Fruit fly (Drosophila melanogaster) whole organism: ENCODE measurements around the gene CG6005.

Experiments used
- CG8478 ChIP-seq: fragments of >200 bp; optimal IDR thresholded peaks from 2 replicates; lab custom pipeline; 2018; ENCODE audit warnings: inconsistent platforms
- Dll ChIP-seq: fragments of >200 bp; optimal IDR thresholded peaks from 2 replicates; lab custom pipeline; 2017
- EcR ChIP-seq, 2 experiments: fragments of >200 bp; optimal IDR thresholded peaks; 2 replicates each; lab custom pipeline; 2017; ENCODE audit warnings: missing biosample characterization in 2 of 2, missing genetic modification characterization in 2 of 2, missing genetic modification reagents in 2 of 2
- pan ChIP-seq: fragments of >200 bp; optimal IDR thresholded peaks from 2 replicates; lab custom pipeline; 2017
- psq ChIP-seq: fragments of >200 bp; optimal IDR thresholded peaks from 2 replicates; lab custom pipeline; 2017
- usp ChIP-seq: fragments of >200 bp; optimal IDR thresholded peaks from 2 replicates; lab custom pipeline; 2017; ENCODE audit warnings: missing biosample characterization, missing genetic modification characterization, mixed read lengths

The CG6005 gene

dm6 chr3R:19059285-19059684 lies 35.5 kb upstream of the CG6005 start:
- no peak for TF ChIP-seq Dll (lab: Kevin White, UChicago)
- TF ChIP-seq usp (GFP tag; lab: Kevin White, UChicago), result no peak
- no peak for TF ChIP-seq EcR (GFP tag; optimal IDR thresholded peaks at IDR 0.05; lab: Kevin White, UChicago)
- TF ChIP-seq psq (lab: Kevin White, UChicago), result no peak
- no peak for TF ChIP-seq pan (lab: Kevin White, UChicago)
- TF ChIP-seq CG8478 (lab: Kevin White, UChicago), result no peak

- TF ChIP-seq pan (lab: Kevin White, UChicago), result no peak
- no peak for TF ChIP-seq CG8478 (lab: Kevin White, UChicago)
- no peak for TF ChIP-seq EcR (GFP tag; optimal IDR thresholded peaks at IDR 0.05; lab: Kevin White, UChicago)
- no peak for TF ChIP-seq Dll (lab: Kevin White, UChicago)
- TF ChIP-seq psq (lab: Kevin White, UChicago), result no peak
- no peak for TF ChIP-seq usp (GFP tag; lab: Kevin White, UChicago)
Observed at dm6 chr3R:19058384-19058783, 34.6 kb upstream of the CG6005 start.

- TF ChIP-seq usp (GFP tag; lab: Kevin White, UChicago) (no peak), psq (lab: Kevin White, UChicago) (no peak), EcR (GFP tag; optimal IDR thresholded peaks at IDR 0.05; lab: Kevin White, UChicago) (no peak), CG8478 (lab: Kevin White, UChicago) (no peak), pan (lab: Kevin White, UChicago) (no peak), Dll (lab: Kevin White, UChicago) (no peak)
Observed at dm6 chr3R:19056884-19057283, 33.1 kb upstream of the CG6005 start.

dm6 chr3R:19054839-19055238 lies 31.0 kb upstream of the CG6005 start:
- TF ChIP-seq psq (lab: Kevin White, UChicago) (no peak), EcR (GFP tag; optimal IDR thresholded peaks at IDR 0.05; lab: Kevin White, UChicago) (no peak), usp (GFP tag; lab: Kevin White, UChicago) (no peak), pan (lab: Kevin White, UChicago) (no peak), CG8478 (lab: Kevin White, UChicago) (no peak), Dll (lab: Kevin White, UChicago) (no peak)

- no peak for TF ChIP-seq Dll (lab: Kevin White, UChicago)
- TF ChIP-seq usp (GFP tag; lab: Kevin White, UChicago), result no peak
- no peak for TF ChIP-seq CG8478 (lab: Kevin White, UChicago)
- no peak for TF ChIP-seq EcR (GFP tag; optimal IDR thresholded peaks at IDR 0.05; lab: Kevin White, UChicago)
- TF ChIP-seq psq (lab: Kevin White, UChicago), result no peak
- no peak for TF ChIP-seq pan (lab: Kevin White, UChicago)
Observed at dm6 chr3R:19052475-19052874, 28.6 kb upstream of the CG6005 start.

DNA sequence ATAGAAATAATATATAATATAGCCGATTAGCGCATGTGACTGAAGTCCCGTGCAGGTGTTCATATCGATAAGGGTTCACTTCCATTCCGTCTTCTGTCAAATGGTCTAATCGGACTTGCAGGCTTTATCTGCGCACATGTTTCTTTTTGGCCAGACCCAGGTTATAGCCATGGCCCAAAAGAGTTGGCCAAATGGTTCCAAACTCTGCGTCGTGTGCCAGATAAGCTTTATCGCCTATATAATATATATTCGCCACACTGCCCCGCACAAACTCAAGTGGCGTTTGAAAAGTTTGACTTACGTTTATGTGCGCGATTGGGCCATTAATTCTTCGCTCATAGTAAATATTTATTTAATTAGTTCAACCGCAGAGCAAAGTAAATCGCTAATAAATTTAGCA lies 27.4 kb upstream of the CG6005 start:
- no peak for TF ChIP-seq usp (GFP tag; lab: Kevin White, UChicago)
- TF ChIP-seq EcR (GFP tag; optimal IDR thresholded peaks at IDR 0.05; lab: Kevin White, UChicago), result no peak
- no peak for TF ChIP-seq psq (lab: Kevin White, UChicago)
- TF ChIP-seq Dll (lab: Kevin White, UChicago), result no peak
- no peak for TF ChIP-seq CG8478 (lab: Kevin White, UChicago)
- no peak for TF ChIP-seq pan (lab: Kevin White, UChicago)

DNA sequence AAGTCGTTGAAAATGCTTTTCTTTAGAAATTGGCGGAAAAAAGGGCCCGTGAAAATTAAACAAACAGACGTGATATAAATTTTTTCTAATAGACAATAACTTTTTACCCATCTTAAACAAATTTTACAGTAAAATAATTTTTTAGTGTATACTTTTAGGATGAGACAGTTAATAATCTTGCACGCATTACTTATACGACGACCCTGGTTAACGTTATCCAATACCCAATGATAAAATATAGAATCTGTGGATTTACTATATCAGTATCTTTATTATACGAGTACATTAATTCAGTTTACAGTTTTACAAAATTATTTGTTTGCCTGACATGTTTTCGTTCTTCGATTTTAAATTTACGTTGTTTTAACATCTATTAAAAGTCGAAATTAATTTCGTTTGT lies 20.8 kb upstream of the CG6005 start:
- TF ChIP-seq EcR (GFP tag; optimal IDR thresholded peaks at IDR 0.05; lab: Kevin White, UChicago) (no peak), usp (GFP tag; lab: Kevin White, UChicago) (no peak), psq (lab: Kevin White, UChicago) (no peak), Dll (lab: Kevin White, UChicago) (no peak)

DNA sequence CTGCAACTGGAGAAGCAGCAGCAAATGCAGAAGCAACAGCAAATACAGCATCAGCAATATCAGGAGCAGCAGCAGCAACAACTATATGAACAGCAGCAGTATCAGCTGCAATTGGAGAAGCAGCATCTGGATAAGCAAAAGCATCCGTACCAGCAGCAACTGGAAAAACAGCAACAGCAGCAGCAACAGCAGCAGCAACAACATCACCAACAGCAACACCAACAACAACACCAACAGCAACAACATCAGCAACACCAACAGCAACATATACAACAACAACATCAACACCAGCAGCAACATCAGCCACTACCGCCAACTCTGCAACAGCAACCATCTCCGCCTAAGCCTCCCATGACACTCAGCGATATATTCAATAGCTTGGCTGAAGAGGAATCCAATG lies 16.9 kb upstream of the CG6005 start:
- TF ChIP-seq psq (lab: Kevin White, UChicago) (no peak), CG8478 (lab: Kevin White, UChicago) (no peak), pan (lab: Kevin White, UChicago) (no peak), usp (GFP tag; lab: Kevin White, UChicago) (no peak)

dm6 chr3R:19036521-19037142 lies 12.8 kb upstream of the CG6005 start:
- TF ChIP-seq CG8478 (lab: Kevin White, UChicago), result no peak
- no peak for TF ChIP-seq psq (lab: Kevin White, UChicago)
- TF ChIP-seq Dll (lab: Kevin White, UChicago), result peak; percentile 23

DNA sequence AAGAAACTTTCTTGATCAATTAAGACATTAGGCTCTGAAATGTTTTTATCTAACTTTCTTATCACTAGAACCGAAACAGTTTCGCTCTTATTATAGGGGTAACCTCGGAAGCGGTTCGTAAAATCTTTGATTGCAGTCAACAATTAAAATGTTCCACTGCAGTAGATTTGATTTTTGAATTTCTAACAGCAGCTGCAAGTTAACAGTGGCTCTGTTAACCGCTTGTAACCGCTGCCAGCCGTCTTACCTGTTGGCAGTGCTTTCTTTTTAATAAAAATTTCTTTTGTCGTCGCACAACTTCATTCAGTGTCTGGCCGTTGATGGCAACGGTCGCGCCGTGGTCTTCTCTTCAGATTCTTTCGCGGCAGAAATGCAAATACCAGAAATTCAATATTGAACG lies 9.4 kb upstream of the CG6005 start, which contains the start of gene CG6026:
CG6026 (plus strand) TSS at position 301 of the 400 bp plus-strand sequence.
- no peak for TF ChIP-seq CG8478 (lab: Kevin White, UChicago)

DNA sequence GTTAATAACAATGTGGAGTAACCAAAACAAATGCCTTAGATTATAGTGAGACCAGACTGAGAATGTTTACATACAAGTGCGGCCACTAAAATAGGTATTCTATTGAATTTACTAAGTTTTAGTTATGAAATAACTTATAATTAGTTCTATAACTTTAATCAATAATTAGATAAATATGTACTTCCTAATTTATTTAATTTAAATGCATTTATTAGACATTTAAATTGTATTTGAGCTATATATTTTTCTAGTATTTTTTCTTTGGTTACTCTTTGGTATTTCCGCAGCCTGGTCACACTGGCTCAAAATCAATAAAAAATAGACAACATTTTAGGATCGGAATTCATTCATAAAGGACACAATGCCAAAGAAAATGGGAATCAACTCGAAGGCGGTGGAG lies 7.4 kb upstream of the CG6005 start, which contains the start of the genes Prp18 and CG6013:
Prp18 (minus strand) TSS at position 62 of the 400 bp plus-strand sequence.
CG6013 (plus strand) TSS at position 294 of the 400 bp plus-strand sequence.
- TF ChIP-seq EcR (GFP tag; optimal IDR thresholded peaks at IDR 0.05; lab: Kevin White, UChicago) (no peak), pan (lab: Kevin White, UChicago) (no peak), psq (lab: Kevin White, UChicago) (no peak), usp (GFP tag; lab: Kevin White, UChicago) (no peak), Dll (lab: Kevin White, UChicago) (no peak), CG8478 (lab: Kevin White, UChicago) (no peak)

DNA sequence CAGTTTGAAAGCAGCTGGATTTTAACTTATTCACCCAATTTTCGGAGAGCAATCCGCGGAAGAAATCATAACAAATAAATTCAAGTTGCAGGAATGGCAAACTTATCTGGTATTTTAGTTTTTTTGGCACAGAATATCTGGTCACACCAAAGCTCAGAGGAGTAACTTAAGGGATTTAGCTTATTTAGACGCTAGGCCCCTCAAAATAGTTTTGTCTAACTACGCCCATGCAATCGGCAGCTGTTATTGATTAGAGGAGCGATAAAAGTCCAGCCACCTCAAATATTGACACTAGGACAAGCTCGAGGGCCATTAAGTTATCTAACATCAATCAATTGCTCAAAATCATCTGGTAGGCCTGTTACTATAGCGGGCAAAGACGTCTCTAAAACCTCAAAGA lies 4.9 kb upstream of the CG6005 start, which contains the start of the genes GatA and P5cr:
GatA (minus strand) TSS at position 100 of the 400 bp plus-strand sequence.
P5cr (plus strand) TSS at position 174 of the 400 bp plus-strand sequence.
- TF ChIP-seq Dll (lab: Kevin White, UChicago) (no peak), EcR (GFP tag; optimal IDR thresholded peaks at IDR 0.05; lab: Kevin White, UChicago) (no peak), CG8478 (lab: Kevin White, UChicago) (no peak), usp (GFP tag; lab: Kevin White, UChicago) (no peak), pan (lab: Kevin White, UChicago) (no peak), psq (lab: Kevin White, UChicago) (no peak)
